Worm (Caenorhabditis elegans) whole organism, L3 larva: ENCODE measurements around the gene arl-6.

Experiments
- ceh-28 ChIP-seq: fragments of 150-350 bp; optimal IDR thresholded peaks from 2 replicates; lab custom pipeline; 2014; ENCODE audit warnings: missing biosample characterization, missing genetic modification reagents, missing genetic modification characterization
- ceh-9 ChIP-seq: sonication (generic microtip); optimal IDR thresholded peaks from 2 replicates; lab custom pipeline; 2018; ENCODE audit warnings: missing biosample characterization, missing genetic modification characterization
- elt-2 ChIP-seq: sonication (generic microtip); optimal IDR thresholded peaks from 2 replicates; lab custom pipeline; 2016; ENCODE audit warnings: missing genetic modification reagents, mild to moderate bottlenecking, missing genetic modification characterization, missing compliant biosample characterization
- elt-3 ChIP-seq, 3 experiments: fragments of 150-350 bp in 1 of 3; sonication (generic microtip) in 2 of 3; optimal IDR thresholded peaks; 2 replicates in 2 of 3; 4 replicates in 1 of 3; lab custom pipeline; 2014 to 2017; ENCODE audit warnings: missing biosample characterization in 3 of 3, missing genetic modification characterization in 3 of 3
- nhr-237 ChIP-seq: fragments of 150-350 bp; optimal IDR thresholded peaks from 2 replicates; lab custom pipeline; 2014; ENCODE audit warnings: missing biosample characterization, missing genetic modification characterization
- nhr-28 ChIP-seq: fragments of 150-350 bp; optimal IDR thresholded peaks from 2 replicates; lab custom pipeline; 2014; ENCODE audit warnings: missing biosample characterization, missing genetic modification characterization
- nhr-77 ChIP-seq: fragments of 150-350 bp; optimal IDR thresholded peaks from 2 replicates; lab custom pipeline; 2014; ENCODE audit warnings: missing biosample characterization, missing genetic modification characterization

DNA sequence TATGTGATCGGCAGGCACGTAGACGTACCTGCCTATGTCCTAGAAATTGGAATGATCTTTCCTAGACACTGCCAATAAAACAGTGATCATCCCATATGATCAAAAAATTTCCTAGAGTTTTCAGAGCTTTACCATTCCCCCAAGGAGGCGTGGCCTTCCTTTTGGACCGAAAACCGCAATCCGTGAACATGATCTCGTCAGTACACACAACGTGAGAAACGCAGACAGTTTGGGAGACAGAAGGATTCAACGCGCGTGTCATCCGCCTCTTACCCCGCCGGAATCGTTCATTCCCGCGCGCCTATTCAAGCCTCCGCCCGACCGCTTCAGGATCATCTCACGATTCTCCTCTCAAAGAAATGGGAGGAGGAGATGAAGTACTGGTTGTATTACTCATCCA lies 49.2 kb downstream of the arl-6 start, which contains the start of gene B0393.5:
- no peak for TF ChIP-seq nhr-237 (tag; lab: Kevin White, UChicago)
- no peak for TF ChIP-seq nhr-77
- no peak for TF ChIP-seq ceh-28 (tag; lab: Kevin White, UChicago)
- no peak for TF ChIP-seq ceh-9 (tag; lab: Kevin White, UChicago)
- no peak for TF ChIP-seq elt-2 (tag; lab: Kevin White, UChicago)
- TF ChIP-seq nhr-28 (tag; lab: Kevin White, UChicago): no peak
- no peak for TF ChIP-seq elt-3 (tag; optimal IDR thresholded peaks at IDR 0.05; lab: Kevin White, UChicago)
